Worm (Caenorhabditis elegans): ENCODE measurements around the gene C49C3.11.

The C49C3.11 gene

ce11 chrIV:17368292-17368691 lies 24.7 kb downstream of the C49C3.11 start, which contains the start of gene trh-1:
trh-1 (plus strand) TSS chrIV:17368592.
- TF ChIP-seq unc-3 (GFP tag; conservative IDR thresholded peaks at IDR 0.05) = no peak
- no peak for TF ChIP-seq unc-3 (tag; optimal IDR thresholded peaks at IDR 0.05)
- no peak for TF ChIP-seq Y22D7AL.16 (tag; optimal IDR thresholded peaks at IDR 0.05)
- no peak for TF ChIP-seq hlh-30 (tag; optimal IDR thresholded peaks at IDR 0.05; ENCODE audit: insufficient read depth)
- no peak for TF ChIP-seq ahr-1 (tag; optimal IDR thresholded peaks at IDR 0.05)
- TF ChIP-seq pha-4 (tag; optimal IDR thresholded peaks at IDR 0.05) = no peak
- TF ChIP-seq odd-2 (tag; optimal IDR thresholded peaks at IDR 0.05) = no peak
- TF ChIP-seq ceh-14 (tag; optimal IDR thresholded peaks at IDR 0.05) = no peak
- TF ChIP-seq ets-4 (tag; optimal IDR thresholded peaks at IDR 0.05) = no peak
- no peak for TF ChIP-seq nfya-1 (tag; optimal IDR thresholded peaks at IDR 0.05)
- no peak for TF ChIP-seq C08G9.2 (tag; optimal IDR thresholded peaks at IDR 0.05)

ce11 chrIV:17371469-17371868 lies 27.9 kb downstream of the C49C3.11 start, which contains the start of gene C30H6.5:
C30H6.5 (plus strand) TSS chrIV:17371769.
- TF ChIP-seq hlh-13 (GFP tag; optimal IDR thresholded peaks at IDR 0.05) = no peak
- no peak for TF ChIP-seq unc-86 (tag; optimal IDR thresholded peaks at IDR 0.05)
- TF ChIP-seq fax-1 (tag; optimal IDR thresholded peaks at IDR 0.05) = no peak
- TF ChIP-seq sdc-2 (tag; optimal IDR thresholded peaks at IDR 0.05) = no peak
- no peak for TF ChIP-seq ceh-48 (tag; optimal IDR thresholded peaks at IDR 0.05)
- TF ChIP-seq ceh-22 (tag; optimal IDR thresholded peaks at IDR 0.05) = no peak
- TF ChIP-seq ama-1 (optimal IDR thresholded peaks at IDR 0.05) = no peak
- no peak for TF ChIP-seq hlh-30 (tag; optimal IDR thresholded peaks at IDR 0.05; ENCODE audit: insufficient read depth)
- no peak for TF ChIP-seq pqm-1 (tag; optimal IDR thresholded peaks at IDR 0.05)
- no peak for TF ChIP-seq ahr-1 (tag; optimal IDR thresholded peaks at IDR 0.05)
- no peak for TF ChIP-seq lim-6 (tag; optimal IDR thresholded peaks at IDR 0.05)
- no peak for TF ChIP-seq ztf-16 (tag; optimal IDR thresholded peaks at IDR 0.05)
- TF ChIP-seq dmd-4 (tag; optimal IDR thresholded peaks at IDR 0.05; ENCODE audit: borderline replicate concordance) = no peak
- TF ChIP-seq pha-4 (tag; optimal IDR thresholded peaks at IDR 0.05) = no peak
- no peak for TF ChIP-seq unc-3 (GFP tag; conservative IDR thresholded peaks at IDR 0.05)
- no peak for TF ChIP-seq unc-3 (tag; optimal IDR thresholded peaks at IDR 0.05)
- TF ChIP-seq C08G9.2 (tag; optimal IDR thresholded peaks at IDR 0.05) = no peak
- TF ChIP-seq nhr-232 (tag; optimal IDR thresholded peaks at IDR 0.05) = no peak

- TF ChIP-seq sox-2 (GFP tag; IDR thresholded peaks at IDR 0.05) (no peak), fkh-6 (tag; optimal IDR thresholded peaks at IDR 0.05) (no peak), pqm-1 (tag; optimal IDR thresholded peaks at IDR 0.05) (no peak), tbx-2 (tag; optimal IDR thresholded peaks at IDR 0.05) (no peak), rnt-1 (tag; optimal IDR thresholded peaks at IDR 0.05) (no peak), ceh-18 (tag; optimal IDR thresholded peaks at IDR 0.05) (no peak), ceh-22 (tag; optimal IDR thresholded peaks at IDR 0.05) (no peak), C08G9.2 (tag; optimal IDR thresholded peaks at IDR 0.05) (no peak), lin-11 (tag; optimal IDR thresholded peaks at IDR 0.05) (no peak), ceh-45 (GFP tag; IDR thresholded peaks at IDR 0.05) (no peak), pax-1 (tag; optimal IDR thresholded peaks at IDR 0.05) (no peak)
Observed at ce11 chrIV:17376127-17376526, 32.5 kb downstream of the C49C3.11 start, which contains the start of gene haf-1. haf-1 (plus strand) TSS chrIV:17376427.

- TF ChIP-seq ceh-31 (tag; optimal IDR thresholded peaks at IDR 0.05) (peak; percentile 31), ref-2 (tag; optimal IDR thresholded peaks at IDR 0.05) (no peak)
Observed at ce11 chrIV:17380061-17380680, 36.6 kb downstream of the C49C3.11 start, which contains the start of the genes C30H6.9 and dlat-2. C30H6.9 (minus strand) TSS chrIV:17380170. dlat-2 (plus strand) TSS chrIV:17380626.

- TF ChIP-seq unc-86 (tag; optimal IDR thresholded peaks at IDR 0.05) (no peak), hlh-13 (GFP tag; optimal IDR thresholded peaks at IDR 0.05) (no peak), lin-11 (tag; optimal IDR thresholded peaks at IDR 0.05) (no peak), tbx-7 (tag; optimal IDR thresholded peaks at IDR 0.05) (no peak), ceh-2 (tag; optimal IDR thresholded peaks at IDR 0.05) (no peak), rnt-1 (tag; optimal IDR thresholded peaks at IDR 0.05) (no peak), T23F11.4 (GFP tag; optimal IDR thresholded peaks at IDR 0.05) (no peak), ets-4 (tag; optimal IDR thresholded peaks at IDR 0.05) (no peak), pat-9 (tag; optimal IDR thresholded peaks at IDR 0.05) (no peak), F13H6.1 (tag; optimal IDR thresholded peaks at IDR 0.05) (no peak), K09A11.1 (tag; optimal IDR thresholded peaks at IDR 0.05; ENCODE audit: insufficient read depth) (no peak)
Observed at ce11 chrIV:17382029-17382428, 38.4 kb downstream of the C49C3.11 start, which contains the start of gene C30H6.8. C30H6.8 (plus strand) TSS chrIV:17382329.
